Fruit fly (Drosophila melanogaster) whole organism, embryonic: ENCODE measurements around the gene CG6163.

ENCODE experiments used
- Blimp-1 ChIP-seq: fragments of 200-800 bp; sonication (Bioruptor generic); optimal IDR thresholded peaks from 3 replicates; lab custom pipeline; 2018; ENCODE audit warnings: missing biosample characterization, missing genetic modification characterization, mild to moderate bottlenecking, moderate library complexity, missing genetic modification reagents
- CG1024 ChIP-seq: fragments of 200-800 bp; sonication (Bioruptor generic); IDR thresholded peaks from 2 replicates; pipeline ENCODE4 v1.3.6; 2022; ENCODE audit warnings: missing biosample characterization, missing genetic modification characterization
- CG11695 ChIP-seq: fragments of 200-800 bp; sonication (Bioruptor generic); IDR thresholded peaks from 3 replicates; pipeline ENCODE4 v1.3.6; 2022; ENCODE audit warnings: missing biosample characterization, missing genetic modification characterization
- CG12219 ChIP-seq: fragments of 200-800 bp; sonication (Bioruptor generic); optimal IDR thresholded peaks from 3 replicates; lab custom pipeline; 2018; ENCODE audit warnings: missing biosample characterization, mild to moderate bottlenecking, missing genetic modification characterization
- CG13775 ChIP-seq: fragments of 200-800 bp; sonication (Bioruptor generic); optimal IDR thresholded peaks from 3 replicates; lab custom pipeline; 2017; ENCODE audit warnings: missing biosample characterization, mild to moderate bottlenecking, missing genetic modification characterization
- CG14710 ChIP-seq: fragments of 200-800 bp; sonication (Bioruptor generic); optimal IDR thresholded peaks from 3 replicates; lab custom pipeline; 2019; ENCODE audit warnings: missing biosample characterization, mild to moderate bottlenecking, missing genetic modification characterization, moderate library complexity
- CG16815 ChIP-seq: fragments of 200-800 bp; sonication (Bioruptor generic); optimal IDR thresholded peaks from 3 replicates; lab custom pipeline; 2017; ENCODE audit warnings: missing biosample characterization, mild to moderate bottlenecking, missing genetic modification characterization
- CG17385 ChIP-seq: fragments of 200-800 bp; sonication (Bioruptor generic); optimal IDR thresholded peaks from 3 replicates; lab custom pipeline; 2018; ENCODE audit warnings: missing biosample characterization, mild to moderate bottlenecking, missing genetic modification characterization
- CG17802 ChIP-seq: fragments of 200-800 bp; sonication (Bioruptor generic); optimal IDR thresholded peaks from 2 replicates; lab custom pipeline; 2018; ENCODE audit warnings: missing biosample characterization, mild to moderate bottlenecking, missing genetic modification characterization, moderate library complexity
- CG17829 ChIP-seq: fragments of 200-800 bp; optimal IDR thresholded peaks from 2 replicates; lab custom pipeline; 2019; ENCODE audit warnings: missing biosample characterization, mild to moderate bottlenecking, missing genetic modification characterization, moderate library complexity
- CG18262 ChIP-seq: fragments of 200-800 bp; optimal IDR thresholded peaks from 3 replicates; lab custom pipeline; 2019; ENCODE audit warnings: missing biosample characterization, mild to moderate bottlenecking, missing genetic modification characterization, moderate library complexity
- CG2129 ChIP-seq: fragments of 200-800 bp; sonication (Bioruptor generic); IDR thresholded peaks from 2 replicates; pipeline ENCODE4 v1.3.6; 2022; ENCODE audit warnings: missing biosample characterization, missing genetic modification characterization; ENCODE audit not compliant: partially characterized antibody
- CG2202 ChIP-seq: fragments of 200-800 bp; sonication (Bioruptor generic); optimal IDR thresholded peaks from 2 replicates; lab custom pipeline; 2018; ENCODE audit warnings: missing biosample characterization, mild to moderate bottlenecking, missing genetic modification characterization
- CG3065 ChIP-seq: fragments of 200-800 bp; sonication (Bioruptor generic); optimal IDR thresholded peaks from 2 replicates; lab custom pipeline; 2016; ENCODE audit warnings: missing biosample characterization, missing genetic modification characterization
- CG34224 ChIP-seq: fragments of 200-800 bp; sonication (Bioruptor generic); IDR thresholded peaks from 3 replicates; pipeline ENCODE4 v1.3.6; 2022; ENCODE audit warnings: missing biosample characterization, missing genetic modification characterization; ENCODE audit not compliant: partially characterized antibody
- CG34422 ChIP-seq: fragments of 200-800 bp; sonication (Bioruptor generic); IDR thresholded peaks from 3 replicates; pipeline ENCODE4 v1.3.6; 2022; ENCODE audit warnings: missing biosample characterization, missing genetic modification characterization
- CG4404 ChIP-seq: fragments of 200-800 bp; sonication (Bioruptor generic); IDR thresholded peaks from 2 replicates; pipeline ENCODE4 v1.3.6; 2022; ENCODE audit warnings: missing biosample characterization, missing genetic modification characterization
- CG7556 ChIP-seq: fragments of 200-800 bp; sonication (Bioruptor generic); optimal IDR thresholded peaks from 2 replicates; lab custom pipeline; 2017; ENCODE audit warnings: missing biosample characterization, mild to moderate bottlenecking, missing genetic modification characterization
- CG7963 ChIP-seq: fragments of 200-800 bp; sonication (Bioruptor generic); IDR thresholded peaks from 3 replicates; pipeline ENCODE4 v1.3.6; 2022; ENCODE audit warnings: missing biosample characterization, missing genetic modification characterization; ENCODE audit not compliant: partially characterized antibody
- CG8478 ChIP-seq: fragments of >200 bp; optimal IDR thresholded peaks from 2 replicates; lab custom pipeline; 2018
- Dip3 ChIP-seq: fragments of 200-800 bp; sonication (Bioruptor generic); optimal IDR thresholded peaks from 3 replicates; lab custom pipeline; 2016; ENCODE audit warnings: missing biosample characterization, missing genetic modification characterization
- Lpt ChIP-seq: fragments of >200 bp; optimal IDR thresholded peaks from 2 replicates; lab custom pipeline; 2018; ENCODE audit warnings: missing biosample characterization, missing genetic modification characterization
- NK7.1 ChIP-seq: fragments of 200-800 bp; sonication (Bioruptor generic); optimal IDR thresholded peaks from 3 replicates; lab custom pipeline; 2016; ENCODE audit warnings: missing biosample characterization, missing genetic modification characterization
- Sry-β ChIP-seq: fragments of 200-800 bp; sonication (Bioruptor generic); optimal IDR thresholded peaks from 2 replicates; lab custom pipeline; 2018; ENCODE audit warnings: missing biosample characterization, mild to moderate bottlenecking, missing genetic modification characterization, moderate library complexity
- Ssrp ChIP-seq: fragments of 200-800 bp; sonication (Bioruptor generic); optimal IDR thresholded peaks from 2 replicates; lab custom pipeline; 2018; ENCODE audit warnings: missing biosample characterization, mild to moderate bottlenecking, missing genetic modification characterization, moderate library complexity
- YL-1 ChIP-seq: fragments of 200-800 bp; sonication (Bioruptor generic); optimal IDR thresholded peaks from 3 replicates; lab custom pipeline; 2017; ENCODE audit warnings: missing biosample characterization, mild to moderate bottlenecking, missing genetic modification characterization
- al ChIP-seq: fragments of 200-800 bp; sonication (Bioruptor generic); IDR thresholded peaks from 2 replicates; pipeline ENCODE4 v1.3.6; 2022; ENCODE audit warnings: missing biosample characterization, missing genetic modification characterization
- ara ChIP-seq: fragments of 200-800 bp; sonication (Bioruptor generic); IDR thresholded peaks from 2 replicates; pipeline ENCODE4 v1.3.6; 2022; ENCODE audit warnings: missing biosample characterization, missing genetic modification characterization
- ase ChIP-seq: fragments of 200-800 bp; sonication (Bioruptor generic); IDR thresholded peaks from 3 replicates; pipeline ENCODE4 v1.3.6; 2022; ENCODE audit warnings: missing biosample characterization, missing genetic modification characterization
- bcd ChIP-seq: fragments of 200-800 bp; sonication (Bioruptor generic); optimal IDR thresholded peaks from 2 replicates; lab custom pipeline; 2017; ENCODE audit warnings: missing biosample characterization, mild to moderate bottlenecking, missing genetic modification characterization
- bowl ChIP-seq: fragments of 200-800 bp; sonication (Bioruptor generic); IDR thresholded peaks from 2 replicates; pipeline ENCODE4 v1.3.6; 2022; ENCODE audit warnings: missing biosample characterization, missing genetic modification characterization
- br ChIP-seq: fragments of >200 bp; optimal IDR thresholded peaks from 2 replicates; lab custom pipeline; 2017
- cas ChIP-seq: fragments of 200-800 bp; sonication (Bioruptor generic); IDR thresholded peaks from 2 replicates; pipeline ENCODE4 v1.3.6; 2022; ENCODE audit warnings: missing biosample characterization, missing genetic modification characterization
- cato ChIP-seq: fragments of 200-800 bp; sonication (Bioruptor generic); optimal IDR thresholded peaks from 2 replicates; lab custom pipeline; 2016; ENCODE audit warnings: missing biosample characterization, missing genetic modification characterization, borderline replicate concordance
- corto ChIP-seq: fragments of 200-800 bp; sonication (Bioruptor generic); optimal IDR thresholded peaks from 2 replicates; lab custom pipeline; 2016; ENCODE audit warnings: missing biosample characterization, mild to moderate bottlenecking, missing genetic modification characterization, moderate library complexity
- danr ChIP-seq: fragments of 200-800 bp; sonication (Bioruptor generic); IDR thresholded peaks from 2 replicates; pipeline ENCODE4 v1.3.6; 2022; ENCODE audit warnings: missing biosample characterization, missing genetic modification characterization
- dpn ChIP-seq, 2 experiments: fragments of 200-800 bp; sonication (Bioruptor generic); optimal IDR thresholded peaks; 3 replicates each; lab custom pipeline; 2016; ENCODE audit warnings: missing biosample characterization in 2 of 2, missing genetic modification characterization in 2 of 2
- ftz-f1 ChIP-seq: fragments of 200-800 bp; sonication (Bioruptor generic); optimal IDR thresholded peaks from 2 replicates; lab custom pipeline; 2016; ENCODE audit warnings: missing biosample characterization, missing genetic modification characterization
- gcm ChIP-seq: fragments of 200-800 bp; sonication (Bioruptor generic); optimal IDR thresholded peaks from 2 replicates; lab custom pipeline; 2019; ENCODE audit warnings: missing biosample characterization, mild to moderate bottlenecking, missing genetic modification characterization, moderate library complexity
- knrl ChIP-seq: fragments of 200-800 bp; sonication (Bioruptor generic); IDR thresholded peaks from 3 replicates; pipeline ENCODE4 v1.3.6; 2022; ENCODE audit warnings: missing biosample characterization, missing genetic modification characterization; ENCODE audit not compliant: partially characterized antibody
- nerfin-1 ChIP-seq: fragments of 200-800 bp; sonication (Bioruptor generic); optimal IDR thresholded peaks from 3 replicates; lab custom pipeline; 2019; ENCODE audit warnings: missing biosample characterization, mild to moderate bottlenecking, missing genetic modification characterization, moderate library complexity
- nmo ChIP-seq: fragments of 200-800 bp; sonication (Bioruptor generic); optimal IDR thresholded peaks from 2 replicates; lab custom pipeline; 2018; ENCODE audit warnings: missing biosample characterization, mild to moderate bottlenecking, missing genetic modification characterization, moderate library complexity
- pnt ChIP-seq: fragments of 200-800 bp; sonication (Bioruptor generic); optimal IDR thresholded peaks from 3 replicates; lab custom pipeline; 2016; ENCODE audit warnings: missing biosample characterization, missing genetic modification characterization
- row ChIP-seq: fragments of 200-800 bp; sonication (Bioruptor generic); IDR thresholded peaks from 3 replicates; pipeline ENCODE4 v1.3.6; 2022; ENCODE audit warnings: missing biosample characterization, missing genetic modification characterization
- sc ChIP-seq, 3 experiments: fragments of >200 bp in 2 of 3; fragments of 200-800 bp in 1 of 3; sonication (Bioruptor generic) in 1 of 3; optimal IDR thresholded peaks; 2 replicates in 2 of 3; 3 replicates in 1 of 3; lab custom pipeline; 2017; ENCODE audit warnings: mild to moderate bottlenecking in 1 of 3, missing biosample characterization in 1 of 3, missing genetic modification characterization in 1 of 3, missing genetic modification reagents in 1 of 3
- tll ChIP-seq, 2 experiments: fragments of 200-800 bp in 1 of 2; fragments of >200 bp in 1 of 2; sonication (Bioruptor generic) in 1 of 2; optimal IDR thresholded peaks; 2 replicates each; lab custom pipeline; 2017 to 2019; ENCODE audit warnings: missing biosample characterization in 2 of 2, missing genetic modification characterization in 2 of 2, mild to moderate bottlenecking in 1 of 2, moderate library complexity in 1 of 2
- twi ChIP-seq: fragments of 200-800 bp; optimal IDR thresholded peaks from 2 replicates; lab custom pipeline; 2019; ENCODE audit warnings: missing biosample characterization, mild to moderate bottlenecking, missing genetic modification characterization, moderate library complexity
- zen ChIP-seq: fragments of 200-800 bp; sonication (Bioruptor generic); optimal IDR thresholded peaks from 3 replicates; lab custom pipeline; 2018; ENCODE audit warnings: missing biosample characterization, mild to moderate bottlenecking, missing genetic modification characterization, moderate library complexity

Gene CG6163

dm6 chr3L:11379698-11380438 lies 15.2 kb upstream of the CG6163 start (continued):
- peak; percentile 49; the same call in 1 of the 3 replicates for TF ChIP-seq CG34422 (GFP tag; lab: Robert Waterston, UW)
- TF ChIP-seq bowl (GFP tag; lab: Robert Waterston, UW) = no peak
- no peak for TF ChIP-seq cas
- TF ChIP-seq twi = no peak
- TF ChIP-seq row (GFP tag; lab: Robert Waterston, UW) = peak; percentile 59
- no peak for TF ChIP-seq CG3065 (GFP tag; lab: Kevin White, UChicago)
- TF ChIP-seq gcm (GFP tag; lab: Kevin White, UChicago) = peak; percentile 28
- no peak for TF ChIP-seq NK7.1 (GFP tag; lab: Kevin White, UChicago)
- no peak for TF ChIP-seq al
- TF ChIP-seq CG11695 (GFP tag; lab: Robert Waterston, UW) = peak; percentile 58; the same call in 1 of the 3 replicates
- peak; percentile 20 for TF ChIP-seq bcd (GFP tag; lab: Kevin White, UChicago)
- TF ChIP-seq pnt = peak; percentile 58
- TF ChIP-seq tll (GFP tag; optimal IDR thresholded peaks at IDR 0.05; lab: Kevin White, UChicago) = no peak
- TF ChIP-seq CG7963 (GFP tag; lab: Robert Waterston, UW) = no peak
- TF ChIP-seq CG12219 (GFP tag; lab: Kevin White, UChicago) = peak; percentile 27
- no peak for TF ChIP-seq YL-1 (GFP tag; lab: Kevin White, UChicago)
- 0 out of 2 replicates have a peak, but pooled peaks have one; percentile 5 for TF ChIP-seq CG1024 (GFP tag; lab: Robert Waterston, UW)
- TF ChIP-seq CG34224 (GFP tag; lab: Robert Waterston, UW) = no peak
- no peak for TF ChIP-seq CG8478 (lab: Kevin White, UChicago)
- peak; percentile 11 for TF ChIP-seq CG17802
- TF ChIP-seq CG2129 (GFP tag; lab: Robert Waterston, UW) = no peak
- TF ChIP-seq ftz-f1 (GFP tag; lab: Kevin White, UChicago) = no peak
- TF ChIP-seq zen (tag; lab: Kevin White, UChicago) = no peak
- no peak for TF ChIP-seq sc (optimal IDR thresholded peaks at IDR 0.05; lab: Kevin White, UChicago)
- peak; percentile 53 for TF ChIP-seq sc (GFP tag; optimal IDR thresholded peaks at IDR 0.05; lab: Kevin White, UChicago)
- TF ChIP-seq danr = no peak; the same call in 1 of the 2 replicates
- peak; percentile 34 for TF ChIP-seq CG17385
- peak; percentile 19 for TF ChIP-seq CG13775
- peak; percentile 58 for TF ChIP-seq CG14710 (tag; lab: Kevin White, UChicago)
- TF ChIP-seq CG17829 (tag; lab: Kevin White, UChicago) = peak; percentile 65
- no peak for TF ChIP-seq Lpt (GFP tag; lab: Kevin White, UChicago)
- peak; percentile 15 for TF ChIP-seq Dip3 (GFP tag; lab: Kevin White, UChicago)
- TF ChIP-seq CG4404 (GFP tag; lab: Robert Waterston, UW) = no peak
- no peak for TF ChIP-seq knrl (GFP tag; lab: Robert Waterston, UW)
- TF ChIP-seq ase (GFP tag; lab: Robert Waterston, UW) = peak; percentile 34; the same call in 1 of the 3 replicates
- TF ChIP-seq corto (GFP tag; lab: Kevin White, UChicago) = peak; percentile 78
- peak; percentile 57; the same call in 1 of the 2 replicates for TF ChIP-seq ara (GFP tag; lab: Robert Waterston, UW)
- TF ChIP-seq br (lab: Kevin White, UChicago) = no peak
- peak; percentile 14 for TF ChIP-seq Ssrp (tag; lab: Kevin White, UChicago)
- peak; percentile 44 for TF ChIP-seq CG7556 (GFP tag; lab: Kevin White, UChicago)
- peak; percentile 61 for TF ChIP-seq Blimp-1 (GFP tag; lab: Kevin White, UChicago)
- TF ChIP-seq nerfin-1 = peak; percentile 31
- peak; percentile 31 for TF ChIP-seq CG2202 (tag; lab: Kevin White, UChicago)
- TF ChIP-seq cato = peak; percentile 2
- peak; percentile 28 for TF ChIP-seq Sry-β (GFP tag; lab: Kevin White, UChicago)
- TF ChIP-seq CG18262 (tag; lab: Kevin White, UChicago) = peak; percentile 78
- no peak for TF ChIP-seq CG16815
- peak in 1 of 2 experiments; percentile 46 for TF ChIP-seq dpn (GFP tag; optimal IDR thresholded peaks at IDR 0.05; lab: Kevin White, UChicago)
- peak; percentile 40 for TF ChIP-seq nmo
